Fruit fly (Drosophila melanogaster) whole organism, wandering third instar larva: ENCODE data around the gene CG18764.

Source experiments
- Abd-B ChIP-seq: fragments of >200 bp; optimal IDR thresholded peaks from 2 replicates; lab custom pipeline; 2017; ENCODE audit warnings: missing biosample characterization, missing genetic modification characterization
- CG32264 ChIP-seq: fragments of 200-800 bp; sonication (Bioruptor generic); optimal IDR thresholded peaks from 2 replicates; lab custom pipeline; 2016; ENCODE audit warnings: missing biosample characterization, missing genetic modification characterization
- CG9705 ChIP-seq: fragments of 200-800 bp; sonication (Bioruptor generic); optimal IDR thresholded peaks from 2 replicates; lab custom pipeline; 2018; ENCODE audit warnings: missing biosample characterization, mild to moderate bottlenecking, missing genetic modification characterization
- CrebA ChIP-seq: fragments of 200-800 bp; sonication (Bioruptor generic); optimal IDR thresholded peaks from 2 replicates; lab custom pipeline; 2016; ENCODE audit warnings: missing biosample characterization, mild to moderate bottlenecking, missing genetic modification characterization, borderline replicate concordance
- Dfd ChIP-seq: fragments of >200 bp; optimal IDR thresholded peaks from 2 replicates; lab custom pipeline; 2017; ENCODE audit warnings: missing biosample characterization, missing genetic modification characterization
- Dif ChIP-seq: fragments of 200-275, 200-300 bp; sonication (Bioruptor generic); optimal IDR thresholded peaks from 2 replicates; lab custom pipeline; 2018; ENCODE audit warnings: missing biosample characterization, missing genetic modification characterization; ENCODE audit not compliant: partially characterized antibody
- GATAd ChIP-seq: sonication (Bioruptor generic); optimal IDR thresholded peaks from 2 replicates; lab custom pipeline; 2016; ENCODE audit warnings: missing biosample characterization, missing genetic modification characterization
- HLH106 ChIP-seq: fragments of 200-800 bp; optimal IDR thresholded peaks from 3 replicates; lab custom pipeline; 2019; ENCODE audit warnings: missing biosample characterization, mild to moderate bottlenecking, missing genetic modification characterization, moderate library complexity
- Hnf4 ChIP-seq: fragments of 200-800 bp; sonication (Bioruptor generic); optimal IDR thresholded peaks from 2 replicates; lab custom pipeline; 2016; ENCODE audit warnings: missing biosample characterization, mild to moderate bottlenecking, missing genetic modification characterization
- Hr78 ChIP-seq: fragments of >200 bp; optimal IDR thresholded peaks from 2 replicates; lab custom pipeline; 2017; ENCODE audit warnings: missing biosample characterization, missing genetic modification characterization
- Hr83 ChIP-seq: fragments of 200-300 bp; sonication (Bioruptor generic); optimal IDR thresholded peaks from 2 replicates; lab custom pipeline; 2016; ENCODE audit warnings: missing biosample characterization, mild to moderate bottlenecking, missing genetic modification characterization, moderate library complexity; ENCODE audit not compliant: poor library complexity, severe bottlenecking
- Jra ChIP-seq: sonication (Bioruptor generic); optimal IDR thresholded peaks from 2 replicates; lab custom pipeline; 2016; ENCODE audit warnings: missing biosample characterization, missing genetic modification characterization
- Mio ChIP-seq: sonication (Bioruptor generic); optimal IDR thresholded peaks from 2 replicates; lab custom pipeline; 2016; ENCODE audit warnings: missing biosample characterization, missing genetic modification characterization
- Myc ChIP-seq: fragments of >200 bp; optimal IDR thresholded peaks from 2 replicates; lab custom pipeline; 2017
- N ChIP-seq: fragments of >200 bp; optimal IDR thresholded peaks from 2 replicates; lab custom pipeline; 2018; ENCODE audit warnings: missing biosample characterization, missing external identifiers, missing genetic modification characterization
- OdsH ChIP-seq: fragments of 200-800 bp; sonication (Bioruptor generic); optimal IDR thresholded peaks from 2 replicates; lab custom pipeline; 2016; ENCODE audit warnings: missing biosample characterization, mild to moderate bottlenecking, missing genetic modification characterization
- Rel ChIP-seq, 2 experiments: fragments of 200-800 bp; sonication (Bioruptor generic) in 1 of 2; optimal IDR thresholded peaks; 2 replicates in 1 of 2; 3 replicates in 1 of 2; lab custom pipeline; 2016 to 2019; ENCODE audit warnings: mild to moderate bottlenecking in 2 of 2, missing biosample characterization in 2 of 2, missing genetic modification characterization in 2 of 2, moderate library complexity in 1 of 2
- Sp1 ChIP-seq: fragments of 200-800 bp; sonication (Bioruptor generic); optimal IDR thresholded peaks from 3 replicates; lab custom pipeline; 2019; ENCODE audit warnings: missing biosample characterization, mild to moderate bottlenecking, missing genetic modification characterization, moderate library complexity
- Vsx2 ChIP-seq: fragments of 200-300, 225-300 bp; sonication (Bioruptor generic); optimal IDR thresholded peaks from 2 replicates; lab custom pipeline; 2018; ENCODE audit warnings: missing biosample characterization, missing genetic modification characterization; ENCODE audit not compliant: partially characterized antibody
- br ChIP-seq: fragments of 200-800 bp; sonication (Bioruptor generic); optimal IDR thresholded peaks from 2 replicates; lab custom pipeline; 2016; ENCODE audit warnings: missing biosample characterization, missing genetic modification characterization
- brk ChIP-seq: fragments of 200-800 bp; sonication (Bioruptor generic); optimal IDR thresholded peaks from 2 replicates; lab custom pipeline; 2016; ENCODE audit warnings: missing biosample characterization, mild to moderate bottlenecking, missing genetic modification characterization
- dl ChIP-seq, 2 experiments: fragments of 175-275, 200-275 bp in 1 of 2; fragments of 200-275 bp in 1 of 2; sonication (Bioruptor generic); optimal IDR thresholded peaks; lab custom pipeline; 2018; ENCODE audit warnings: mild to moderate bottlenecking in 2 of 2, missing biosample characterization in 2 of 2, missing genetic modification characterization in 2 of 2, moderate library complexity in 2 of 2; ENCODE audit not compliant: partially characterized antibody in 2 of 2, insufficient read depth in 1 of 2
- dmrt93B ChIP-seq: fragments of 200-800 bp; sonication (Bioruptor generic); optimal IDR thresholded peaks from 2 replicates; lab custom pipeline; 2018; ENCODE audit warnings: missing biosample characterization, mild to moderate bottlenecking, missing genetic modification characterization
- dsf ChIP-seq: sonication (Bioruptor generic); optimal IDR thresholded peaks from 2 replicates; lab custom pipeline; 2016; ENCODE audit warnings: missing biosample characterization, missing genetic modification characterization, borderline replicate concordance
- ey ChIP-seq: fragments of 200-800 bp; sonication (Bioruptor generic); optimal IDR thresholded peaks from 2 replicates; lab custom pipeline; 2016; ENCODE audit warnings: missing biosample characterization, missing genetic modification characterization
- foxo ChIP-seq, 2 experiments: fragments of 200-800 bp; sonication (Bioruptor generic); optimal IDR thresholded peaks; 2 replicates in 1 of 2; 3 replicates in 1 of 2; lab custom pipeline; 2016 to 2017; ENCODE audit warnings: missing biosample characterization in 2 of 2, missing genetic modification characterization in 2 of 2
- fru ChIP-seq: fragments of 200-800 bp; sonication (Bioruptor generic); optimal IDR thresholded peaks from 3 replicates; lab custom pipeline; 2016; ENCODE audit warnings: missing biosample characterization, mild to moderate bottlenecking, missing genetic modification characterization
- h ChIP-seq: fragments of 200-800 bp; sonication (Bioruptor generic); optimal IDR thresholded peaks from 3 replicates; lab custom pipeline; 2016; ENCODE audit warnings: missing biosample characterization, mild to moderate bottlenecking, missing genetic modification characterization
- jim ChIP-seq: fragments of 175-275, 200-325 bp; sonication (Bioruptor generic); optimal IDR thresholded peaks from 2 replicates; lab custom pipeline; 2016; ENCODE audit warnings: missing biosample characterization, mild to moderate bottlenecking, missing genetic modification characterization
- lola ChIP-seq: fragments of >200 bp; optimal IDR thresholded peaks from 2 replicates; lab custom pipeline; 2017; ENCODE audit warnings: missing biosample characterization, missing genetic modification characterization
- pan ChIP-seq: fragments of >200 bp; optimal IDR thresholded peaks from 2 replicates; lab custom pipeline; 2017
- psq ChIP-seq: fragments of 200-800 bp; sonication (Bioruptor generic); optimal IDR thresholded peaks from 3 replicates; lab custom pipeline; 2017; ENCODE audit warnings: missing biosample characterization, mild to moderate bottlenecking, missing genetic modification characterization, moderate library complexity
- rgr ChIP-seq: fragments of 200-800 bp; sonication (Bioruptor generic); optimal IDR thresholded peaks from 3 replicates; lab custom pipeline; 2016; ENCODE audit warnings: missing biosample characterization, mild to moderate bottlenecking, missing genetic modification characterization
- sage ChIP-seq: fragments of 200-800 bp; sonication (Bioruptor generic); optimal IDR thresholded peaks from 2 replicates; lab custom pipeline; 2016; ENCODE audit warnings: missing biosample characterization, mild to moderate bottlenecking, missing genetic modification characterization
- sv ChIP-seq: fragments of 200-800 bp; sonication (Bioruptor generic); optimal IDR thresholded peaks from 3 replicates; lab custom pipeline; 2016; ENCODE audit warnings: missing biosample characterization, missing genetic modification characterization
- tai ChIP-seq: sonication (Bioruptor generic); optimal IDR thresholded peaks from 2 replicates; lab custom pipeline; 2016; ENCODE audit warnings: missing biosample characterization, missing genetic modification characterization
- usp ChIP-seq: fragments of >200 bp; optimal IDR thresholded peaks from 2 replicates; lab custom pipeline; 2017; ENCODE audit warnings: missing biosample characterization, missing genetic modification characterization
- woc ChIP-seq: sonication (Bioruptor generic); optimal IDR thresholded peaks from 2 replicates; lab custom pipeline; 2016; ENCODE audit warnings: missing biosample characterization, mild to moderate bottlenecking, missing genetic modification characterization

The CG18764 gene

dm6 chr3R:11655873-11656374 is 29.2 kb downstream of the CG18764 start, which contains the start of gene CG42327 (continued):
- peak; percentile 89 for TF ChIP-seq psq (GFP tag; lab: Kevin White, UChicago)

- peak; percentile 97 for TF ChIP-seq HLH106 (tag; lab: Kevin White, UChicago)
- peak; percentile 94 for TF ChIP-seq psq (GFP tag; lab: Kevin White, UChicago)
- TF ChIP-seq Dif, result peak; percentile 22
- peak; percentile 69 for TF ChIP-seq CG9705 (GFP tag; lab: Kevin White, UChicago)
- TF ChIP-seq Hnf4 (GFP tag; lab: Kevin White, UChicago), result peak; percentile 98
- no peak for TF ChIP-seq usp (GFP tag; lab: Kevin White, UChicago)
- peak; percentile 94 for TF ChIP-seq Hr83 (GFP tag; lab: Kevin White, UChicago)
- peak; percentile 86 for TF ChIP-seq Mio (GFP tag; lab: Kevin White, UChicago)
- TF ChIP-seq ey (GFP tag; lab: Kevin White, UChicago), result peak; percentile 99
- peak; percentile 94 for TF ChIP-seq woc (GFP tag; lab: Kevin White, UChicago)
- TF ChIP-seq brk (GFP tag; lab: Kevin White, UChicago), result peak; percentile 97
- TF ChIP-seq h (GFP tag; lab: Kevin White, UChicago), result peak; percentile 99
- peak; percentile 99 for TF ChIP-seq br (GFP tag; lab: Kevin White, UChicago)
- TF ChIP-seq dmrt93B, result peak; percentile 95
- TF ChIP-seq N (GFP tag; lab: Kevin White, UChicago), result no peak
- TF ChIP-seq foxo (GFP tag; optimal IDR thresholded peaks at IDR 0.05; lab: Kevin White, UChicago), result peak; percentile 97 to 99
- TF ChIP-seq tai (GFP tag; lab: Kevin White, UChicago), result peak; percentile 95
- no peak for TF ChIP-seq Dfd (GFP tag; lab: Kevin White, UChicago)
- peak; percentile 99 for TF ChIP-seq OdsH (GFP tag; lab: Kevin White, UChicago)
- peak; percentile 90 for TF ChIP-seq dsf
- TF ChIP-seq Jra (GFP tag; lab: Kevin White, UChicago), result peak; percentile 92
- no peak for TF ChIP-seq Abd-B
- no peak for TF ChIP-seq Vsx2 (GFP tag; lab: Kevin White, UChicago)
- TF ChIP-seq dl (GFP tag; optimal IDR thresholded peaks at IDR 0.05; lab: Kevin White, UChicago; ENCODE audit: insufficient read depth in 1 of 2, partially characterized antibody in 2 of 2), result no peak
- peak; percentile 80 for TF ChIP-seq GATAd
- peak; percentile 97 for TF ChIP-seq Sp1 (GFP tag; lab: Kevin White, UChicago)
- TF ChIP-seq lola (GFP tag; lab: Kevin White, UChicago), result no peak
- TF ChIP-seq Rel (GFP tag; optimal IDR thresholded peaks at IDR 0.05; lab: Kevin White, UChicago), result peak; percentile 96
- peak; percentile 30 for TF ChIP-seq Rel (tag; optimal IDR thresholded peaks at IDR 0.05; lab: Kevin White, UChicago)
- peak; percentile 97 for TF ChIP-seq CG32264 (GFP tag; lab: Kevin White, UChicago)
- peak; percentile 93 for TF ChIP-seq sv (GFP tag; lab: Kevin White, UChicago)
- TF ChIP-seq jim (GFP tag; lab: Kevin White, UChicago), result peak; percentile 58
- no peak for TF ChIP-seq Myc
- TF ChIP-seq Hr78 (GFP tag; lab: Kevin White, UChicago), result no peak
- TF ChIP-seq rgr (GFP tag; lab: Kevin White, UChicago), result peak; percentile 99
- TF ChIP-seq sage, result peak; percentile 98
- TF ChIP-seq pan, result no peak
- TF ChIP-seq fru, result peak; percentile 98
- TF ChIP-seq CrebA (GFP tag; lab: Kevin White, UChicago), result peak; percentile 94
- TF ChIP-seq, all 38 proteins: peak for 28
Observed at dm6 chr3R:11656614-11657216, 30.0 kb downstream of the CG18764 start.
